Fruit fly (Drosophila melanogaster) whole organism, embryonic: ENCODE data around the gene CG14154.

Experiments used
- B-H1 ChIP-seq: fragments of 200-800 bp; sonication (Bioruptor generic); IDR thresholded peaks from 3 replicates; pipeline ENCODE4 v1.3.6; 2022; ENCODE audit warnings: missing biosample characterization, missing genetic modification characterization
- B-H2 ChIP-seq: fragments of 200-800 bp; sonication (Bioruptor generic); optimal IDR thresholded peaks from 2 replicates; lab custom pipeline; 2018; ENCODE audit warnings: missing biosample characterization, mild to moderate bottlenecking, missing genetic modification characterization
- CG11398 ChIP-seq: fragments of 200-800 bp; sonication (Bioruptor generic); optimal IDR thresholded peaks from 2 replicates; lab custom pipeline; 2016; ENCODE audit warnings: missing biosample characterization, missing genetic modification characterization
- CG11504 ChIP-seq: fragments of 200-800 bp; sonication (Bioruptor generic); optimal IDR thresholded peaks from 3 replicates; lab custom pipeline; 2019; ENCODE audit warnings: missing biosample characterization, mild to moderate bottlenecking, missing genetic modification characterization, moderate library complexity
- CG13287 ChIP-seq: fragments of 200-800 bp; sonication (Bioruptor generic); IDR thresholded peaks from 2 replicates; pipeline ENCODE4 v1.3.6; 2022; ENCODE audit warnings: missing biosample characterization, missing genetic modification characterization; ENCODE audit not compliant: partially characterized antibody
- CG14441 ChIP-seq: fragments of 200-800 bp; sonication (Bioruptor generic); IDR thresholded peaks from 2 replicates; pipeline ENCODE4 v1.3.6; 2022; ENCODE audit warnings: missing biosample characterization, missing genetic modification characterization
- CG16863 ChIP-seq: fragments of 200-800 bp; sonication (Bioruptor generic); optimal IDR thresholded peaks from 3 replicates; lab custom pipeline; 2016; ENCODE audit warnings: missing biosample characterization, missing genetic modification characterization
- CG17328 ChIP-seq: fragments of 200-800 bp; sonication (Bioruptor generic); IDR thresholded peaks from 2 replicates; pipeline ENCODE4 v1.3.6; 2022; ENCODE audit warnings: missing biosample characterization, missing genetic modification characterization
- CG17912 ChIP-seq: fragments of 200-800 bp; sonication (Bioruptor generic); optimal IDR thresholded peaks from 2 replicates; lab custom pipeline; 2018; ENCODE audit warnings: missing biosample characterization, mild to moderate bottlenecking, missing genetic modification characterization
- CG18476 ChIP-seq: fragments of 200-800 bp; sonication (Bioruptor generic); optimal IDR thresholded peaks from 2 replicates; lab custom pipeline; 2016; ENCODE audit warnings: missing biosample characterization, mild to moderate bottlenecking, missing genetic modification characterization
- CG2199 ChIP-seq: fragments of 200-800 bp; sonication (Bioruptor generic); IDR thresholded peaks from 3 replicates; pipeline ENCODE4 v1.3.6; 2022; ENCODE audit warnings: missing biosample characterization, missing genetic modification characterization
- CG2712 ChIP-seq: fragments of 200-800 bp; optimal IDR thresholded peaks from 3 replicates; lab custom pipeline; 2019; ENCODE audit warnings: missing biosample characterization, mild to moderate bottlenecking, missing genetic modification characterization, moderate library complexity
- CG2875 ChIP-seq: fragments of 200-800 bp; sonication (Bioruptor generic); optimal IDR thresholded peaks from 2 replicates; lab custom pipeline; 2017; ENCODE audit warnings: missing biosample characterization, mild to moderate bottlenecking, missing genetic modification characterization, missing genetic modification reagents
- CG3407 ChIP-seq: fragments of 200-800 bp; sonication (Bioruptor generic); optimal IDR thresholded peaks from 2 replicates; lab custom pipeline; 2018; ENCODE audit warnings: missing biosample characterization, mild to moderate bottlenecking, missing genetic modification characterization
- CG4617 ChIP-seq: fragments of 200-800 bp; sonication (Bioruptor generic); optimal IDR thresholded peaks from 3 replicates; lab custom pipeline; 2016; ENCODE audit warnings: missing biosample characterization, missing genetic modification characterization, borderline replicate concordance
- CG5180 ChIP-seq: fragments of 200-800 bp; sonication (Bioruptor generic); optimal IDR thresholded peaks from 3 replicates; lab custom pipeline; 2017; ENCODE audit warnings: missing biosample characterization, missing genetic modification characterization, mild to moderate bottlenecking, moderate library complexity, missing genetic modification reagents
- CG7271 ChIP-seq: fragments of 200-800 bp; sonication (Bioruptor generic); optimal IDR thresholded peaks from 2 replicates; lab custom pipeline; 2018; ENCODE audit warnings: missing biosample characterization, mild to moderate bottlenecking, missing genetic modification characterization, moderate library complexity
- CG7357 ChIP-seq: fragments of 200-800 bp; sonication (Bioruptor generic); IDR thresholded peaks from 3 replicates; pipeline ENCODE4 v1.3.6; 2022; ENCODE audit warnings: missing biosample characterization, missing genetic modification characterization
- CG8089 ChIP-seq: fragments of 200-800 bp; sonication (Bioruptor generic); optimal IDR thresholded peaks from 3 replicates; lab custom pipeline; 2016; ENCODE audit warnings: missing biosample characterization, missing genetic modification characterization
- CG8924 ChIP-seq: fragments of 200-800 bp; optimal IDR thresholded peaks from 3 replicates; lab custom pipeline; 2019; ENCODE audit warnings: missing biosample characterization, mild to moderate bottlenecking, missing genetic modification characterization, moderate library complexity
- CG9215 ChIP-seq: fragments of 200-800 bp; sonication (Bioruptor generic); IDR thresholded peaks from 2 replicates; pipeline ENCODE4 v1.3.6; 2022; ENCODE audit warnings: missing biosample characterization, missing genetic modification characterization
- CG9817 ChIP-seq: fragments of 200-800 bp; sonication (Bioruptor generic); optimal IDR thresholded peaks from 2 replicates; lab custom pipeline; 2018; ENCODE audit warnings: missing biosample characterization, mild to moderate bottlenecking, missing genetic modification characterization, moderate library complexity
- Dbx ChIP-seq: fragments of 200-800 bp; sonication (Bioruptor generic); IDR thresholded peaks from 3 replicates; pipeline ENCODE4 v1.3.6; 2022; ENCODE audit warnings: missing biosample characterization, missing genetic modification characterization
- ERR ChIP-seq: fragments of 200-800 bp; sonication (Bioruptor generic); optimal IDR thresholded peaks from 2 replicates; lab custom pipeline; 2016; ENCODE audit warnings: missing biosample characterization, missing genetic modification characterization
- Hand ChIP-seq: fragments of 200-800 bp; sonication (Bioruptor generic); optimal IDR thresholded peaks from 2 replicates; lab custom pipeline; 2017; ENCODE audit warnings: mild to moderate bottlenecking, missing biosample characterization, missing genetic modification reagents, missing genetic modification characterization
- Hsf ChIP-seq: fragments of 200-800 bp; sonication (Bioruptor generic); optimal IDR thresholded peaks from 3 replicates; lab custom pipeline; 2016; ENCODE audit warnings: missing biosample characterization, missing genetic modification characterization
- Lhr ChIP-seq: fragments of 200-800 bp; sonication (Bioruptor generic); optimal IDR thresholded peaks from 3 replicates; lab custom pipeline; 2017; ENCODE audit warnings: mild to moderate bottlenecking, missing biosample characterization, missing genetic modification reagents, missing genetic modification characterization
- Lim3 ChIP-seq: fragments of 200-800 bp; sonication (Bioruptor generic); IDR thresholded peaks from 2 replicates; pipeline ENCODE4 v1.3.6; 2022; ENCODE audit warnings: missing biosample characterization, missing genetic modification characterization
- MESR4 ChIP-seq: fragments of 200-800 bp; sonication (Bioruptor generic); optimal IDR thresholded peaks from 2 replicates; lab custom pipeline; 2018; ENCODE audit warnings: missing biosample characterization, mild to moderate bottlenecking, missing genetic modification characterization, moderate library complexity
- Mad ChIP-seq: fragments of 200-800 bp; sonication (Bioruptor generic); optimal IDR thresholded peaks from 2 replicates; lab custom pipeline; 2016; ENCODE audit warnings: missing biosample characterization, missing genetic modification characterization
- Opbp ChIP-seq: fragments of 200-800 bp; sonication (Bioruptor generic); IDR thresholded peaks from 3 replicates; pipeline ENCODE4 v1.3.6; 2022; ENCODE audit warnings: missing biosample characterization, missing genetic modification characterization; ENCODE audit not compliant: partially characterized antibody
- PHDP ChIP-seq: fragments of 200-800 bp; sonication (Bioruptor generic); optimal IDR thresholded peaks from 3 replicates; lab custom pipeline; 2018; ENCODE audit warnings: missing biosample characterization, mild to moderate bottlenecking, missing genetic modification characterization, moderate library complexity
- Poxn ChIP-seq: fragments of 200-800 bp; sonication (Bioruptor generic); IDR thresholded peaks from 2 replicates; pipeline ENCODE4 v1.3.6; 2022; ENCODE audit warnings: missing biosample characterization, missing genetic modification characterization
- Sox102F ChIP-seq: fragments of 200-800 bp; sonication (Bioruptor generic); optimal IDR thresholded peaks from 2 replicates; lab custom pipeline; 2018; ENCODE audit warnings: missing biosample characterization, mild to moderate bottlenecking, missing genetic modification characterization, moderate library complexity
- dan ChIP-seq: fragments of 200-800 bp; sonication (Bioruptor generic); IDR thresholded peaks from 2 replicates; pipeline ENCODE4 v1.3.6; 2022; ENCODE audit warnings: missing biosample characterization, missing genetic modification characterization
- dpn ChIP-seq, 2 experiments: fragments of 200-800 bp; sonication (Bioruptor generic); optimal IDR thresholded peaks; 3 replicates each; lab custom pipeline; 2016; ENCODE audit warnings: missing biosample characterization in 2 of 2, missing genetic modification characterization in 2 of 2
- ems ChIP-seq: fragments of 200-800 bp; sonication (Bioruptor generic); optimal IDR thresholded peaks from 3 replicates; lab custom pipeline; 2016; ENCODE audit warnings: missing biosample characterization, missing genetic modification characterization
- ftz-f1 ChIP-seq: fragments of 200-800 bp; sonication (Bioruptor generic); optimal IDR thresholded peaks from 2 replicates; lab custom pipeline; 2016; ENCODE audit warnings: missing biosample characterization, missing genetic modification characterization
- knrl ChIP-seq: fragments of 200-800 bp; sonication (Bioruptor generic); IDR thresholded peaks from 3 replicates; pipeline ENCODE4 v1.3.6; 2022; ENCODE audit warnings: missing biosample characterization, missing genetic modification characterization; ENCODE audit not compliant: partially characterized antibody
- lilli ChIP-seq: fragments of 200-800 bp; sonication (Bioruptor generic); optimal IDR thresholded peaks from 3 replicates; lab custom pipeline; 2016; ENCODE audit warnings: missing biosample characterization, missing genetic modification characterization
- mld ChIP-seq: fragments of 200-800 bp; sonication (Bioruptor generic); IDR thresholded peaks from 3 replicates; pipeline ENCODE4 v1.3.6; 2022; ENCODE audit warnings: missing biosample characterization, missing genetic modification characterization; ENCODE audit not compliant: partially characterized antibody
- oc ChIP-seq: fragments of 200-800 bp; sonication (Bioruptor generic); optimal IDR thresholded peaks from 2 replicates; lab custom pipeline; 2018; ENCODE audit warnings: missing biosample characterization, mild to moderate bottlenecking, missing genetic modification characterization, moderate library complexity
- pnt ChIP-seq: fragments of 200-800 bp; sonication (Bioruptor generic); optimal IDR thresholded peaks from 3 replicates; lab custom pipeline; 2016; ENCODE audit warnings: missing biosample characterization, missing genetic modification characterization
- ranshi ChIP-seq: fragments of 200-800 bp; sonication (Bioruptor generic); IDR thresholded peaks from 2 replicates; pipeline ENCODE4 v1.3.6; 2022; ENCODE audit warnings: missing biosample characterization, missing genetic modification characterization
- sens-2 ChIP-seq: fragments of 200-800 bp; sonication (Bioruptor generic); IDR thresholded peaks from 2 replicates; pipeline ENCODE4 v1.3.6; 2022; ENCODE audit warnings: missing biosample characterization, missing genetic modification characterization
- seq ChIP-seq: fragments of 200-800 bp; sonication (Bioruptor generic); IDR thresholded peaks from 2 replicates; pipeline ENCODE4 v1.3.6; 2022; ENCODE audit warnings: missing biosample characterization, missing genetic modification characterization
- sob ChIP-seq: fragments of 200-800 bp; sonication (Bioruptor generic); IDR thresholded peaks from 2 replicates; pipeline ENCODE4 v1.3.6; 2022; ENCODE audit warnings: missing biosample characterization, missing genetic modification characterization
- tin ChIP-seq: fragments of 200-800 bp; sonication (Bioruptor generic); optimal IDR thresholded peaks from 3 replicates; lab custom pipeline; 2016; ENCODE audit warnings: missing biosample characterization, missing genetic modification characterization
- trh ChIP-seq: fragments of 200-800 bp; sonication (Bioruptor generic); optimal IDR thresholded peaks from 2 replicates; lab custom pipeline; 2016; ENCODE audit warnings: missing biosample characterization, missing genetic modification characterization
- vvl ChIP-seq: fragments of 200-800 bp; sonication (Bioruptor generic); IDR thresholded peaks from 2 replicates; pipeline ENCODE4 v1.3.6; 2022; ENCODE audit warnings: missing biosample characterization, missing genetic modification characterization
- zf30C ChIP-seq: fragments of 200-800 bp; sonication (Bioruptor generic); optimal IDR thresholded peaks from 3 replicates; lab custom pipeline; 2018; ENCODE audit warnings: missing biosample characterization, mild to moderate bottlenecking, missing genetic modification characterization

CG14154 gene

DNA sequence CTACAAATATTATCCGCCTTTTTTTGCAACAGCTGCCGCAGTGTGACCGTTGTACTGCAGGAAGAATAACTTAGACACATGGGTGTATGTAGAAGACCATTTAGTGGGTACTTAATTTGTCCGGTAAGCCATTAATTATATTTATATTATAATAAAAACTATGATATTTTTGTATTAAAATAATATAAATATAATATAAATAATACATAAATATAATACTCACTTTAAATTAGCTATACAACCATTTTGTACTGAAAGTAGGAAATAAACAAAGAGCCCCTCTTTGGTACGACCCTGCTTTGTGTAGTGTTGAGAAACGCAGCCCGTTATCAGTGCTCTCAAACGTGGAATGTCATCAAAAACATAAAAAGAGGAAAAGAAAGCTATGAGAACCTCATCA lies 3.9 kb upstream of the CG14154 start, which contains the start of gene Cnep1r2 (continued):
- TF ChIP-seq knrl (GFP tag; lab: Robert Waterston, UW) (peak; percentile 58; the same call in 2 of the 3 replicates), Hand (GFP tag; lab: Kevin White, UChicago) (peak; percentile 92), seq (GFP tag; lab: Robert Waterston, UW) (peak; percentile 90), CG16863 (GFP tag; lab: Kevin White, UChicago) (peak; percentile 23), CG2199 (GFP tag; lab: Robert Waterston, UW) (peak; percentile 90), CG7357 (GFP tag; lab: Robert Waterston, UW) (peak; percentile 89), dpn (GFP tag; optimal IDR thresholded peaks at IDR 0.05; lab: Kevin White, UChicago) (peak; percentile 74 to 96), CG3407 (peak; percentile 90), CG17328 (GFP tag; lab: Robert Waterston, UW) (peak; percentile 94), Mad (GFP tag; lab: Kevin White, UChicago) (peak; percentile 65), oc (tag; lab: Kevin White, UChicago) (peak; percentile 95), ranshi (peak; percentile 94), vvl (GFP tag; lab: Robert Waterston, UW) (peak; percentile 97), zf30C (GFP tag; lab: Kevin White, UChicago) (peak; percentile 47), mld (GFP tag; lab: Robert Waterston, UW) (no peak), lilli (GFP tag; lab: Kevin White, UChicago) (peak; percentile 86), trh (GFP tag; lab: Kevin White, UChicago) (peak; percentile 83), sob (GFP tag; lab: Robert Waterston, UW) (peak; percentile 97), CG8089 (peak; percentile 24), CG17912 (GFP tag; lab: Kevin White, UChicago) (peak; percentile 89), CG2712 (tag; lab: Kevin White, UChicago) (peak; percentile 98), tin (GFP tag; lab: Kevin White, UChicago) (peak; percentile 93), CG9817 (tag; lab: Kevin White, UChicago) (peak; percentile 98), CG11398 (GFP tag; lab: Kevin White, UChicago) (no peak), CG11504 (peak; percentile 95), MESR4 (no peak), Poxn (GFP tag; lab: Robert Waterston, UW) (peak; percentile 79), CG4617 (GFP tag; lab: Kevin White, UChicago) (peak; percentile 94), pnt (GFP tag; lab: Kevin White, UChicago) (peak; percentile 82), ERR (GFP tag; lab: Kevin White, UChicago) (no peak), B-H2 (GFP tag; lab: Kevin White, UChicago) (peak; percentile 97), CG13287 (peak; percentile 27; the same call in 1 of the 2 replicates), CG18476 (GFP tag; lab: Kevin White, UChicago) (peak; percentile 84), Lhr (GFP tag; lab: Kevin White, UChicago) (peak; percentile 69), ems (peak; percentile 49), CG5180 (peak; percentile 73), CG14441 (peak; percentile 94), sens-2 (GFP tag; lab: Robert Waterston, UW) (peak; percentile 72; the same call in 1 of the 2 replicates), CG7271 (tag; lab: Kevin White, UChicago) (peak; percentile 94), Sox102F (peak; percentile 96), Hsf (GFP tag; lab: Kevin White, UChicago) (peak; percentile 79), Opbp (GFP tag; lab: Robert Waterston, UW) (no peak), CG9215 (GFP tag; lab: Robert Waterston, UW) (peak; percentile 95), Dbx (GFP tag; lab: Robert Waterston, UW) (peak; percentile 93), CG8924 (tag; lab: Kevin White, UChicago) (peak; percentile 97), PHDP (tag; lab: Kevin White, UChicago) (peak; percentile 97), ftz-f1 (GFP tag; lab: Kevin White, UChicago) (no peak), B-H1 (peak; percentile 93), Lim3 (peak; percentile 72), CG2875 (GFP tag; lab: Kevin White, UChicago) (peak; percentile 88), dan (peak; percentile 80)
